Fruit fly (Drosophila melanogaster) whole organism, pupa: ENCODE results near the gene CG32603.

ENCODE experiments used
- CG12605 ChIP-seq: fragments of 200-800 bp; sonication (Bioruptor generic); IDR thresholded peaks from 2 replicates; pipeline ENCODE4 v1.3.6; 2022; ENCODE audit warnings: missing biosample characterization, missing genetic modification characterization
- CG13204 ChIP-seq: fragments of 200-800 bp; sonication (Bioruptor generic); optimal IDR thresholded peaks from 2 replicates; lab custom pipeline; 2018; ENCODE audit warnings: missing biosample characterization, mild to moderate bottlenecking, missing genetic modification characterization, moderate library complexity
- CG15710 ChIP-seq: fragments of 200-800 bp; sonication (Bioruptor generic); optimal IDR thresholded peaks from 2 replicates; lab custom pipeline; 2018; ENCODE audit warnings: missing biosample characterization, mild to moderate bottlenecking, missing genetic modification characterization, moderate library complexity
- CG17806 ChIP-seq: fragments of 200-800 bp; sonication (Bioruptor generic); optimal IDR thresholded peaks from 2 replicates; lab custom pipeline; 2018; ENCODE audit warnings: missing biosample characterization, mild to moderate bottlenecking, missing genetic modification characterization, moderate library complexity
- CG32121 ChIP-seq: fragments of 200-800 bp; sonication (Bioruptor generic); IDR thresholded peaks from 2 replicates; pipeline ENCODE4 v1.3.6; 2022; ENCODE audit warnings: missing biosample characterization, missing genetic modification characterization
- CG34367 ChIP-seq: fragments of 200-800 bp; sonication (Bioruptor generic); optimal IDR thresholded peaks from 2 replicates; lab custom pipeline; 2018; ENCODE audit warnings: missing biosample characterization, mild to moderate bottlenecking, missing genetic modification characterization
- CG4496 ChIP-seq: fragments of 200-800 bp; sonication (Bioruptor generic); IDR thresholded peaks from 3 replicates; pipeline ENCODE4 v1.3.6; 2022; ENCODE audit warnings: missing biosample characterization, missing genetic modification characterization
- Pif1B ChIP-seq: fragments of 200-800 bp; sonication (Bioruptor generic); optimal IDR thresholded peaks from 3 replicates; lab custom pipeline; 2016; ENCODE audit warnings: missing biosample characterization, missing genetic modification characterization
- rn ChIP-seq: fragments of 200-800 bp; sonication (Bioruptor generic); IDR thresholded peaks from 2 replicates; pipeline ENCODE4 v1.3.6; 2022; ENCODE audit warnings: missing biosample characterization, missing genetic modification characterization

DNA sequence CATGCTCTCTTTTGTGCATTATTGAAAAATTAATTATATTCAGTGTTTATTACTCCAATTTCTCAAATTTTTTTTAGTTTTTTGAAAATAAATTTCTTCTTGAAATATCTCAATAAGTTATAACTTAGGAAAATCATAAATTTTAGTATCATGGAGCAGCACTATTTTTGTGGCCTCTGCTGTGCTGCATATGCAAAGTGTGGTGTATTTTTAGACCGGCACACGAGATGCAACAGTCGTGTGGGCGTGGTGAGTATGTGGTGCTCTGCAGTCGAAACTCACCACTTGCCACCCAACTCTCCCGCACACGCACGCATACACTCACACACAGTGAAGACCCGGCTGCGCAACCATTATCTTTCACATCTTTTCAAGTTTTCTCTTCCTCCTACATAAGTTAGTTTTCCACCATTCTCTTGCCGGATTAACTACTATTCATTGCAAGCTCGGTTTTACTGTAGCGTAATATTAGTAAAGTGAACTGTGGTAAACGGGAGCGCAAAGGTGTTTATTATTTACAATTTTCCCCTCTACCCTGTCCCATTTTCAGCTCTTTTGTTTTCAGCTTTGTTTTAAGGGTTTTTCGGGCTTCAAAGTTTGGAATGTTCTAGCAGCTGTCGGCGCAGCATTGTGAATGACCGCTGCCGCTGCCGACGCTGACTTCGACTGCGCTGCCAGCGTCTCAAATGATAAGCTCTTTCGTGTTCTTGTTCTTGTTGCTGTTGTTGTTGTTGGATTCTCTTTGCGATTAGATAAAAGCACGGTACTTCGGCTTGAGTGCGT is 24.3 kb downstream of the CG32603 start:
- TF ChIP-seq CG4496 (GFP tag; lab: Robert Waterston, UW): peak; percentile 77
- TF ChIP-seq CG12605 (GFP tag; lab: Robert Waterston, UW): peak; percentile 72
- TF ChIP-seq CG13204: peak; percentile 38
- peak; percentile 73 for TF ChIP-seq CG17806
- TF ChIP-seq CG15710 (tag; lab: Kevin White, UChicago): peak; percentile 78
- peak; percentile 56 for TF ChIP-seq CG34367 (tag; lab: Kevin White, UChicago)
- peak; percentile 59 for TF ChIP-seq Pif1B (GFP tag; lab: Kevin White, UChicago)
- TF ChIP-seq rn (GFP tag; lab: Robert Waterston, UW): 0 out of 2 replicates have a peak, but pooled peaks have one; percentile 7
- peak; percentile 80 for TF ChIP-seq CG32121 (GFP tag; lab: Robert Waterston, UW)
